Worm (Caenorhabditis elegans) whole organism, L1 larva: ENCODE results near the gene fipr-7.

Experiments used
- C16A3.4 ChIP-seq: fragments of 150-350 bp; optimal IDR thresholded peaks from 2 replicates; lab custom pipeline; 2014; ENCODE audit warnings: missing biosample characterization, missing genetic modification characterization
- alr-1 ChIP-seq: fragments of 200-800 bp; sonication (Bioruptor generic); optimal IDR thresholded peaks from 2 replicates; lab custom pipeline; 2018; ENCODE audit warnings: borderline replicate concordance, mild to moderate bottlenecking, missing genetic modification characterization, missing compliant biosample characterization
- ces-1 ChIP-seq: fragments of 150-350 bp; optimal IDR thresholded peaks from 2 replicates; lab custom pipeline; 2014; ENCODE audit warnings: missing biosample characterization, missing genetic modification reagents, missing genetic modification characterization
- dpl-1 ChIP-seq, 3 experiments: fragments of 150-350 bp in 2 of 3; sonication (generic microtip) in 1 of 3; optimal IDR thresholded peaks; 2 replicates each; lab custom pipeline; 2014 to 2017; ENCODE audit warnings: missing biosample characterization in 3 of 3, missing genetic modification characterization in 3 of 3, missing genetic modification reagents in 3 of 3
- dsc-1 ChIP-seq: sonication (generic microtip); optimal IDR thresholded peaks from 2 replicates; lab custom pipeline; 2016; ENCODE audit warnings: mild to moderate bottlenecking, missing genetic modification characterization, missing compliant biosample characterization
- egl-27 ChIP-seq, 2 experiments: fragments of 150-350 bp in 1 of 2; sonication (generic microtip); optimal IDR thresholded peaks; 3 replicates each; lab custom pipeline; 2017 to 2018; ENCODE audit warnings: missing biosample characterization in 2 of 2, missing genetic modification characterization in 2 of 2, missing genetic modification reagents in 2 of 2
- elt-2 ChIP-seq: sonication (generic microtip); optimal IDR thresholded peaks from 2 replicates; lab custom pipeline; 2016; ENCODE audit warnings: missing genetic modification characterization, mild to moderate bottlenecking, inconsistent platforms, missing compliant biosample characterization, missing genetic modification reagents
- fkh-10 ChIP-seq: sonication (generic microtip); optimal IDR thresholded peaks from 2 replicates; lab custom pipeline; 2017; ENCODE audit warnings: missing biosample characterization, missing genetic modification reagents, missing genetic modification characterization
- hlh-17 ChIP-seq: fragments of 200-800 bp; sonication (Bioruptor generic); optimal IDR thresholded peaks from 2 replicates; lab custom pipeline; 2018; ENCODE audit warnings: missing genetic modification characterization, mild to moderate bottlenecking, missing compliant biosample characterization, moderate library complexity, borderline replicate concordance
- hlh-4 ChIP-seq: sonication (generic microtip); optimal IDR thresholded peaks from 2 replicates; lab custom pipeline; 2016; ENCODE audit warnings: mild to moderate bottlenecking, missing genetic modification characterization, missing compliant biosample characterization
- irx-1 ChIP-seq: sonication (generic microtip); optimal IDR thresholded peaks from 2 replicates; lab custom pipeline; 2016; ENCODE audit warnings: missing genetic modification characterization, missing compliant biosample characterization
- jun-1 ChIP-seq: fragments of 150-350 bp; optimal IDR thresholded peaks from 2 replicates; lab custom pipeline; 2014; ENCODE audit warnings: missing biosample characterization, missing genetic modification reagents, missing genetic modification characterization
- lin-15B ChIP-seq: fragments of 150-350 bp; sonication (generic microtip); optimal IDR thresholded peaks from 3 replicates; lab custom pipeline; 2014; ENCODE audit warnings: missing biosample characterization, missing genetic modification characterization
- lir-3 ChIP-seq: sonication (generic microtip); optimal IDR thresholded peaks from 2 replicates; lab custom pipeline; 2016; ENCODE audit warnings: mild to moderate bottlenecking, missing genetic modification characterization, moderate library complexity, missing compliant biosample characterization; ENCODE audit not compliant: poor library complexity
- lsy-2 ChIP-seq, 2 experiments: fragments of 150-350 bp; optimal IDR thresholded peaks; 2 replicates each; lab custom pipeline; 2014; ENCODE audit warnings: missing biosample characterization in 2 of 2, missing genetic modification characterization in 2 of 2
- mdl-1 ChIP-seq, 2 experiments: fragments of 150-350 bp; optimal IDR thresholded peaks; 2 replicates each; lab custom pipeline; 2014 to 2017; ENCODE audit warnings: missing biosample characterization in 2 of 2, missing genetic modification characterization in 2 of 2, inconsistent platforms in 1 of 2
- mep-1 ChIP-seq: fragments of 150-350 bp; optimal IDR thresholded peaks from 2 replicates; lab custom pipeline; 2014; ENCODE audit warnings: missing biosample characterization, missing genetic modification characterization
- nhr-11 ChIP-seq: fragments of 150-350 bp; optimal IDR thresholded peaks from 2 replicates; lab custom pipeline; 2014; ENCODE audit warnings: missing biosample characterization, missing genetic modification characterization
- nhr-19 ChIP-seq: fragments of 200-800 bp; sonication (Bioruptor generic); conservative IDR thresholded peaks from 2 replicates; pipeline ENCODE4 v1.3.6; 2022; ENCODE audit warnings: missing genetic modification characterization, missing compliant biosample characterization
- nhr-20 ChIP-seq: sonication (generic microtip); optimal IDR thresholded peaks from 2 replicates; lab custom pipeline; 2016; ENCODE audit warnings: mild to moderate bottlenecking, missing genetic modification characterization, missing compliant biosample characterization
- nhr-237 ChIP-seq: fragments of 150-350 bp; optimal IDR thresholded peaks from 2 replicates; lab custom pipeline; 2014; ENCODE audit warnings: missing biosample characterization, missing genetic modification characterization
- nhr-47 ChIP-seq: sonication (generic microtip); optimal IDR thresholded peaks from 2 replicates; lab custom pipeline; 2016; ENCODE audit warnings: mild to moderate bottlenecking, missing genetic modification characterization, moderate library complexity, missing compliant biosample characterization
- nhr-71 ChIP-seq: sonication (generic microtip); optimal IDR thresholded peaks from 2 replicates; lab custom pipeline; 2016; ENCODE audit warnings: mild to moderate bottlenecking, missing genetic modification characterization, moderate library complexity, missing compliant biosample characterization
- nhr-76 ChIP-seq: sonication (generic microtip); optimal IDR thresholded peaks from 2 replicates; lab custom pipeline; 2017; ENCODE audit warnings: missing biosample characterization, missing genetic modification characterization
- nhr-90 ChIP-seq: sonication (generic microtip); optimal IDR thresholded peaks from 2 replicates; lab custom pipeline; 2016; ENCODE audit warnings: mild to moderate bottlenecking, missing genetic modification characterization, missing compliant biosample characterization; ENCODE audit not compliant: poor library complexity
- pax-3 ChIP-seq: fragments of 200-800 bp; sonication (Bioruptor generic); optimal IDR thresholded peaks from 2 replicates; lab custom pipeline; 2018; ENCODE audit warnings: mild to moderate bottlenecking, missing genetic modification characterization, moderate library complexity, missing compliant biosample characterization
- pqm-1 ChIP-seq: sonication (generic microtip); optimal IDR thresholded peaks from 3 replicates; lab custom pipeline; 2017; ENCODE audit warnings: missing biosample characterization, missing genetic modification characterization
- rnt-1 ChIP-seq: sonication (generic microtip); optimal IDR thresholded peaks from 2 replicates; lab custom pipeline; 2016; ENCODE audit warnings: mild to moderate bottlenecking, missing genetic modification characterization, moderate library complexity, missing compliant biosample characterization
- skn-1 ChIP-seq: fragments of 150-350 bp; optimal IDR thresholded peaks from 2 replicates; lab custom pipeline; 2014; ENCODE audit warnings: missing biosample characterization, missing genetic modification characterization
- sup-37 ChIP-seq: fragments of 200-800 bp; sonication (Bioruptor generic); optimal IDR thresholded peaks from 2 replicates; lab custom pipeline; 2018; ENCODE audit warnings: mild to moderate bottlenecking, missing genetic modification characterization, missing compliant biosample characterization
- swsn-7 ChIP-seq: sonication (generic microtip); optimal IDR thresholded peaks from 2 replicates; lab custom pipeline; 2016; ENCODE audit warnings: missing genetic modification characterization, missing compliant biosample characterization
- tlp-1 ChIP-seq: fragments of 150-350 bp; optimal IDR thresholded peaks from 2 replicates; lab custom pipeline; 2014; ENCODE audit warnings: missing biosample characterization, missing genetic modification characterization
- unc-30 ChIP-seq: sonication (generic microtip); optimal IDR thresholded peaks from 2 replicates; lab custom pipeline; 2017; ENCODE audit warnings: missing biosample characterization, missing genetic modification characterization
- xbp-1 ChIP-seq: sonication (generic microtip); optimal IDR thresholded peaks from 2 replicates; lab custom pipeline; 2016; ENCODE audit warnings: missing genetic modification characterization, missing compliant biosample characterization
- zag-1 ChIP-seq: fragments of 150-350 bp; optimal IDR thresholded peaks from 2 replicates; lab custom pipeline; 2014; ENCODE audit warnings: missing biosample characterization, missing genetic modification characterization
- zip-4 ChIP-seq: fragments of 200-800 bp; sonication (Bioruptor generic); optimal IDR thresholded peaks from 2 replicates; lab custom pipeline; 2018; ENCODE audit warnings: mild to moderate bottlenecking, missing genetic modification characterization, moderate library complexity, missing compliant biosample characterization
- ztf-4 ChIP-seq: fragments of 150-350 bp; optimal IDR thresholded peaks from 2 replicates; lab custom pipeline; 2014; ENCODE audit warnings: missing biosample characterization, missing genetic modification characterization

Gene fipr-7

ce11 chrV:10224619-10225018 lies 5.0 kb upstream of the fipr-7 start:
- TF ChIP-seq elt-2 (tag; lab: Kevin White, UChicago), result peak; percentile 2
- no peak for TF ChIP-seq nhr-47 (tag; lab: Kevin White, UChicago)
- TF ChIP-seq, all 84 proteins: peak for 1

DNA sequence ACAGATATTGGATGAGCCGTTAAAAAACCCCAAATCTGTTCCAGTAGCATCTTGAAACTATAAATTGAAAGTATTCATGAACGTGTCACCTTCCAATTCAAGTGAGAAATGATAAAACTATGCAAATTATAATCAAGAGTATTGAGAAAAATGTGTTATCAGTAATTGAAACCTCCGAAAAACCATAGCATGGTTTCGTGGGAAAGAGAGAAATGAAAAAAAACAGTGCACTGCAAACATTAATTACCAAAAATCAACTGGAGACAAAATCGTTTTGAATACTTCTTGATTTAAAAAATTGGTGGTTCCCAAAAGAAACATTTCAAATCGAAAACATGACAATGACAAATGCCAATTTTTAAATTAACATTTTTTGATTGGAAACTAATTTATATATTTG lies 4.0 kb upstream of the fipr-7 start, which contains the start of gene daf-36:
TSS of gene daf-36 (minus strand) at position 101 of the 400 bp plus-strand sequence.
- TF ChIP-seq nhr-19 (GFP tag; lab: Robert Waterston, UW), result no peak
- TF ChIP-seq lsy-2 (tag; optimal IDR thresholded peaks at IDR 0.05; lab: Kevin White, UChicago), result no peak
- no peak for TF ChIP-seq rnt-1

DNA sequence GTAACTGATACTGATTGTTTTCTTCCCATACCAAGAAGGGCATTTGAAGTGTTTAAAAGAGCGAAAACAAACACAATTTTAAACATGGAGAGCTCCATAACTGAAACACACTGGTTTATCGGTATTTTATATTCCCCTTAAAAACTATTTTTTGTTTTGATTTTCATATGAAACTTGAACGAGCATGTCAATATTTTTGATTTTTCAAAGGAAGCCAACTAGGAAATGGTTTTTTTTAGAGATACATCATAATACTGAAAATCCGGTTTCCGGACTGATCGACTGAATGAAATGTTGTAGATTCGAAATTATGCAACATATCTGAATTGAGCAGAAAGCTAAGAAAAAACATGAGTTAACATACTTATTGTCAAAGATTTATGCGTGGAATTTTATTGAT lies 2.3 kb upstream of the fipr-7 start, which contains the start of gene ttr-19:
TSS of gene ttr-19 (minus strand) at position 101 of the 400 bp plus-strand sequence.
- TF ChIP-seq skn-1 (no peak), nhr-90 (tag; lab: Kevin White, UChicago) (no peak), hlh-4 (tag; lab: Kevin White, UChicago) (no peak), ztf-4 (no peak), pqm-1 (no peak), zag-1 (tag; lab: Kevin White, UChicago) (no peak), nhr-20 (tag; lab: Kevin White, UChicago) (no peak), dsc-1 (tag; lab: Kevin White, UChicago) (no peak), lin-15B (tag; lab: Kevin White, UChicago) (no peak), dpl-1 (GFP tag; optimal IDR thresholded peaks at IDR 0.05; lab: Kevin White, UChicago) (no peak), lir-3 (tag; lab: Kevin White, UChicago) (no peak), swsn-7 (tag; lab: Kevin White, UChicago) (no peak), tlp-1 (tag; lab: Kevin White, UChicago) (no peak), sup-37 (GFP tag; lab: Kevin White, UChicago) (no peak), nhr-11 (tag; lab: Kevin White, UChicago) (no peak), mep-1 (no peak), elt-2 (tag; lab: Kevin White, UChicago) (no peak), nhr-71 (tag; lab: Kevin White, UChicago) (no peak), fkh-10 (GFP tag; lab: Kevin White, UChicago) (no peak)

ce11 chrV:10228360-10228759 lies 1.3 kb upstream of the fipr-7 start, which contains the start of gene fipr-4:
Gene fipr-4 (minus strand): TSS chrV:10228460.
- TF ChIP-seq xbp-1 (tag; lab: Kevin White, UChicago) (no peak), nhr-20 (tag; lab: Kevin White, UChicago) (no peak), zag-1 (tag; lab: Kevin White, UChicago) (no peak), ces-1 (GFP tag; lab: Kevin White, UChicago) (no peak), alr-1 (tag; lab: Kevin White, UChicago) (no peak), jun-1 (tag; lab: Kevin White, UChicago) (no peak), nhr-76 (tag; lab: Kevin White, UChicago) (no peak), C16A3.4 (tag; lab: Kevin White, UChicago) (no peak), lsy-2 (tag; optimal IDR thresholded peaks at IDR 0.05; lab: Kevin White, UChicago) (no peak), mdl-1 (tag; optimal IDR thresholded peaks at IDR 0.05; lab: Kevin White, UChicago) (no peak), egl-27 (tag; optimal IDR thresholded peaks at IDR 0.05; lab: Kevin White, UChicago) (no peak), tlp-1 (tag; lab: Kevin White, UChicago) (no peak), hlh-17 (GFP tag; lab: Kevin White, UChicago) (no peak), pax-3 (no peak), irx-1 (tag; lab: Kevin White, UChicago) (no peak), zip-4 (GFP tag; lab: Kevin White, UChicago) (no peak), ztf-4 (no peak), unc-30 (tag; lab: Kevin White, UChicago) (no peak), nhr-237 (no peak)
